Fruit fly (Drosophila melanogaster) whole organism, prepupa: ENCODE data around the gene lilli.

Experiments used
- Blimp-1 ChIP-seq: fragments of 200-800 bp; sonication (Bioruptor generic); optimal IDR thresholded peaks from 3 replicates; lab custom pipeline; 2017; ENCODE audit warnings: missing biosample characterization, missing genetic modification characterization, mild to moderate bottlenecking, moderate library complexity, missing genetic modification reagents
- CG10631 ChIP-seq: fragments of 200-800 bp; sonication (Bioruptor generic); optimal IDR thresholded peaks from 2 replicates; lab custom pipeline; 2016; ENCODE audit warnings: missing biosample characterization, missing genetic modification characterization
- CG10669 ChIP-seq: fragments of 200-800 bp; sonication (Bioruptor generic); optimal IDR thresholded peaks from 3 replicates; lab custom pipeline; 2018; ENCODE audit warnings: missing biosample characterization, mild to moderate bottlenecking, missing genetic modification characterization, moderate library complexity
- CG11294 ChIP-seq: fragments of 200-800 bp; sonication (Bioruptor generic); IDR thresholded peaks from 2 replicates; pipeline ENCODE4 v1.3.6; 2022; ENCODE audit warnings: missing biosample characterization, missing genetic modification characterization
- CG11762 ChIP-seq: fragments of 200-800 bp; sonication (Bioruptor generic); optimal IDR thresholded peaks from 3 replicates; lab custom pipeline; 2016; ENCODE audit warnings: missing biosample characterization, missing genetic modification characterization; ENCODE audit not compliant: insufficient read depth
- CG11902 ChIP-seq: fragments of 200-800 bp; sonication (Bioruptor generic); optimal IDR thresholded peaks from 3 replicates; lab custom pipeline; 2016; ENCODE audit warnings: missing biosample characterization, missing genetic modification characterization
- CG15336 ChIP-seq: fragments of 200-800 bp; sonication (Bioruptor generic); IDR thresholded peaks from 2 replicates; pipeline ENCODE4 v1.3.6; 2022; ENCODE audit warnings: missing biosample characterization, missing genetic modification characterization
- CG1621 ChIP-seq: fragments of 200-800 bp; sonication (Bioruptor generic); optimal IDR thresholded peaks from 3 replicates; lab custom pipeline; 2018; ENCODE audit warnings: missing biosample characterization, mild to moderate bottlenecking, missing genetic modification characterization
- CG16779 ChIP-seq: fragments of 200-800 bp; sonication (Bioruptor generic); optimal IDR thresholded peaks from 3 replicates; lab custom pipeline; 2017; ENCODE audit warnings: missing biosample characterization, mild to moderate bottlenecking, missing genetic modification characterization
- CG3032 ChIP-seq: fragments of 200-800 bp; optimal IDR thresholded peaks from 2 replicates; lab custom pipeline; 2019; ENCODE audit warnings: missing biosample characterization, mild to moderate bottlenecking, missing genetic modification characterization, moderate library complexity
- CG32006 ChIP-seq: fragments of 200-800 bp; sonication (Bioruptor generic); optimal IDR thresholded peaks from 3 replicates; lab custom pipeline; 2017; ENCODE audit warnings: missing biosample characterization, mild to moderate bottlenecking, missing genetic modification characterization
- CG6276 ChIP-seq: fragments of 200-800 bp; sonication (Bioruptor generic); optimal IDR thresholded peaks from 2 replicates; lab custom pipeline; 2017; ENCODE audit warnings: missing biosample characterization, mild to moderate bottlenecking, missing genetic modification characterization
- CG6792 ChIP-seq: fragments of 200-800 bp; sonication (Bioruptor generic); optimal IDR thresholded peaks from 3 replicates; lab custom pipeline; 2016; ENCODE audit warnings: missing biosample characterization, missing genetic modification characterization
- CG6808 ChIP-seq: fragments of 200-800 bp; sonication (Bioruptor generic); optimal IDR thresholded peaks from 3 replicates; lab custom pipeline; 2017; ENCODE audit warnings: missing biosample characterization, missing genetic modification characterization, mild to moderate bottlenecking, moderate library complexity, missing genetic modification reagents
- CG7368 ChIP-seq: fragments of 200-800 bp; sonication (Bioruptor generic); optimal IDR thresholded peaks from 3 replicates; lab custom pipeline; 2016; ENCODE audit warnings: missing biosample characterization, missing genetic modification characterization
- CG8119 ChIP-seq: fragments of 200-800 bp; sonication (Bioruptor generic); IDR thresholded peaks from 3 replicates; pipeline ENCODE4 v1.3.6; 2022; ENCODE audit warnings: missing biosample characterization, missing genetic modification characterization
- CG8319 ChIP-seq: fragments of 200-800 bp; sonication (Bioruptor generic); optimal IDR thresholded peaks from 3 replicates; lab custom pipeline; 2016; ENCODE audit warnings: missing biosample characterization, missing genetic modification characterization
- CG8632 ChIP-seq: fragments of 200-800 bp; sonication (Bioruptor generic); optimal IDR thresholded peaks from 3 replicates; lab custom pipeline; 2016; ENCODE audit warnings: missing biosample characterization, missing genetic modification characterization
- CG9139 ChIP-seq: fragments of 200-800 bp; sonication (Bioruptor generic); optimal IDR thresholded peaks from 3 replicates; lab custom pipeline; 2017; ENCODE audit warnings: missing biosample characterization, mild to moderate bottlenecking, missing genetic modification characterization
- Eip75B ChIP-seq: fragments of 200-800 bp; sonication (Bioruptor generic); optimal IDR thresholded peaks from 3 replicates; lab custom pipeline; 2016; ENCODE audit warnings: missing biosample characterization, missing genetic modification characterization
- Eip78C ChIP-seq: fragments of 200-800 bp; sonication (Bioruptor generic); peaks from one replicate; lab custom pipeline; 2016; ENCODE audit warnings: missing biosample characterization, missing genetic modification characterization
- Eip93F ChIP-seq: fragments of 200-800 bp; sonication (Bioruptor generic); optimal IDR thresholded peaks from 2 replicates; lab custom pipeline; 2016; ENCODE audit warnings: missing biosample characterization, mild to moderate bottlenecking, missing genetic modification characterization
- Ets21C ChIP-seq: fragments of 200-800 bp; sonication (Bioruptor generic); optimal IDR thresholded peaks from 3 replicates; lab custom pipeline; 2016; ENCODE audit warnings: missing biosample characterization, missing genetic modification characterization
- Ets96B ChIP-seq: fragments of 200-800 bp; optimal IDR thresholded peaks from 2 replicates; lab custom pipeline; 2019; ENCODE audit warnings: missing biosample characterization, mild to moderate bottlenecking, missing genetic modification characterization, moderate library complexity
- Gug ChIP-seq: fragments of 200-800 bp; sonication (Bioruptor generic); IDR thresholded peaks from 2 replicates; pipeline ENCODE4 v1.3.6; 2022; ENCODE audit warnings: missing biosample characterization, missing genetic modification characterization
- Hr38 ChIP-seq: sonication (Bioruptor generic); optimal IDR thresholded peaks from 2 replicates; lab custom pipeline; 2016; ENCODE audit warnings: missing biosample characterization, missing genetic modification characterization
- Hr39 ChIP-seq: fragments of 200-800 bp; sonication (Bioruptor generic); optimal IDR thresholded peaks from 2 replicates; lab custom pipeline; 2016; ENCODE audit warnings: missing biosample characterization, missing genetic modification characterization
- Lpt ChIP-seq: fragments of 200-800 bp; sonication (Bioruptor generic); optimal IDR thresholded peaks from 3 replicates; lab custom pipeline; 2016; ENCODE audit warnings: missing biosample characterization, missing genetic modification characterization
- Met ChIP-seq: fragments of 200-800 bp; sonication (Bioruptor generic); optimal IDR thresholded peaks from 3 replicates; lab custom pipeline; 2016; ENCODE audit warnings: missing biosample characterization, missing genetic modification characterization
- OdsH ChIP-seq: fragments of 200-800 bp; sonication (Bioruptor generic); optimal IDR thresholded peaks from 3 replicates; lab custom pipeline; 2016; ENCODE audit warnings: missing biosample characterization, missing genetic modification characterization
- Sox14 ChIP-seq: fragments of 200-800 bp; sonication (Bioruptor generic); optimal IDR thresholded peaks from 3 replicates; lab custom pipeline; 2016; ENCODE audit warnings: missing biosample characterization, missing genetic modification characterization
- Sox15 ChIP-seq: fragments of 200-800 bp; sonication (Bioruptor generic); optimal IDR thresholded peaks from 3 replicates; lab custom pipeline; 2016; ENCODE audit warnings: missing biosample characterization, missing genetic modification characterization
- achi ChIP-seq: fragments of 200-800 bp; sonication (Bioruptor generic); optimal IDR thresholded peaks from 3 replicates; lab custom pipeline; 2016; ENCODE audit warnings: missing biosample characterization, missing genetic modification characterization
- acj6 ChIP-seq: fragments of 200-800 bp; sonication (Bioruptor generic); optimal IDR thresholded peaks from 3 replicates; lab custom pipeline; 2016; ENCODE audit warnings: missing biosample characterization, missing genetic modification characterization
- dac ChIP-seq: fragments of 200-800 bp; sonication (Bioruptor generic); optimal IDR thresholded peaks from 2 replicates; lab custom pipeline; 2017; ENCODE audit warnings: missing biosample characterization, mild to moderate bottlenecking, missing genetic modification characterization
- dsx ChIP-seq: fragments of 200-800 bp; optimal IDR thresholded peaks from 3 replicates; lab custom pipeline; 2019; ENCODE audit warnings: missing biosample characterization, mild to moderate bottlenecking, missing genetic modification characterization, moderate library complexity; ENCODE audit not compliant: poor library complexity, severe bottlenecking
- eg ChIP-seq: fragments of 200-800 bp; sonication (Bioruptor generic); IDR thresholded peaks from 3 replicates; pipeline ENCODE4 v1.3.6; 2022; ENCODE audit warnings: missing biosample characterization, missing genetic modification characterization
- esn ChIP-seq: fragments of 200-800 bp; sonication (Bioruptor generic); optimal IDR thresholded peaks from 2 replicates; lab custom pipeline; 2016; ENCODE audit warnings: missing biosample characterization, mild to moderate bottlenecking, missing genetic modification characterization, moderate library complexity
- fd59A ChIP-seq: fragments of 200-800 bp; sonication (Bioruptor generic); optimal IDR thresholded peaks from 2 replicates; lab custom pipeline; 2017; ENCODE audit warnings: missing biosample characterization, mild to moderate bottlenecking, missing genetic modification characterization, missing genetic modification reagents
- lz ChIP-seq: fragments of 200-800 bp; sonication (Bioruptor generic); optimal IDR thresholded peaks from 3 replicates; lab custom pipeline; 2016; ENCODE audit warnings: missing biosample characterization, missing genetic modification characterization
- net ChIP-seq: fragments of 200-800 bp; sonication (Bioruptor generic); optimal IDR thresholded peaks from 3 replicates; lab custom pipeline; 2016; ENCODE audit warnings: missing biosample characterization, missing genetic modification characterization
- salr ChIP-seq, 2 experiments: fragments of 200-800 bp; sonication (Bioruptor generic); optimal IDR thresholded peaks; 3 replicates each; lab custom pipeline; 2016 to 2018; ENCODE audit warnings: missing biosample characterization in 2 of 2, missing genetic modification characterization in 2 of 2, mild to moderate bottlenecking in 1 of 2
- spab ChIP-seq: fragments of 200-800 bp; sonication (Bioruptor generic); optimal IDR thresholded peaks from 2 replicates; lab custom pipeline; 2017; ENCODE audit warnings: missing biosample characterization, mild to moderate bottlenecking, missing genetic modification characterization, missing genetic modification reagents
- ss ChIP-seq, 2 experiments: fragments of 200-800 bp; sonication (Bioruptor generic); optimal IDR thresholded peaks; 2 replicates in 1 of 2; 3 replicates in 1 of 2; lab custom pipeline; 2017 to 2018; ENCODE audit warnings: mild to moderate bottlenecking in 2 of 2, missing biosample characterization in 2 of 2, missing genetic modification characterization in 2 of 2, moderate library complexity in 1 of 2
- svp ChIP-seq: fragments of 200-800 bp; sonication (Bioruptor generic); peaks from one replicate; lab custom pipeline; 2016; ENCODE audit warnings: missing biosample characterization, missing genetic modification characterization
- topi ChIP-seq: fragments of 200-800 bp; sonication (Bioruptor generic); optimal IDR thresholded peaks from 3 replicates; lab custom pipeline; 2016; ENCODE audit warnings: missing biosample characterization, missing genetic modification characterization
- vri ChIP-seq: fragments of 200-800 bp; sonication (Bioruptor generic); optimal IDR thresholded peaks from 3 replicates; lab custom pipeline; 2016; ENCODE audit warnings: missing biosample characterization, mild to moderate bottlenecking, missing genetic modification characterization

lilli gene

DNA sequence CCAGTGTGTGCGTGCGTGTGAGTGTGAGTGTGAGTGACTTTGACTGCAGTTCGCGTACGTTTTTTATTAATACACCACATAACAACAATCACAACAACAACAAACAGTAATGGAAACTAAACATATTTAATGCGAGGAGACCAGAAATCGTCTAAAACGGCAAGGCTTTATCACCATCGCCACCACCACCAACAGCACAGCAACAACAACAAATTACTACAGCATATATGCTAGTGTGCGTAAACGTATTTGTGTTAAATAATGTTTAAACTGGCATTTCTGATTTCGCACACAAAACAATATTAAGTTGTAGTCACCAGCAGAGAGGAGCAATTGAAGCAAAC, 469 bp downstream of the lilli start:
- TF ChIP-seq dsx (GFP tag; lab: Kevin White, UChicago) (no peak), Ets21C (GFP tag; lab: Kevin White, UChicago) (no peak), svp (GFP tag; lab: Kevin White, UChicago) (peak; percentile 28)

DNA sequence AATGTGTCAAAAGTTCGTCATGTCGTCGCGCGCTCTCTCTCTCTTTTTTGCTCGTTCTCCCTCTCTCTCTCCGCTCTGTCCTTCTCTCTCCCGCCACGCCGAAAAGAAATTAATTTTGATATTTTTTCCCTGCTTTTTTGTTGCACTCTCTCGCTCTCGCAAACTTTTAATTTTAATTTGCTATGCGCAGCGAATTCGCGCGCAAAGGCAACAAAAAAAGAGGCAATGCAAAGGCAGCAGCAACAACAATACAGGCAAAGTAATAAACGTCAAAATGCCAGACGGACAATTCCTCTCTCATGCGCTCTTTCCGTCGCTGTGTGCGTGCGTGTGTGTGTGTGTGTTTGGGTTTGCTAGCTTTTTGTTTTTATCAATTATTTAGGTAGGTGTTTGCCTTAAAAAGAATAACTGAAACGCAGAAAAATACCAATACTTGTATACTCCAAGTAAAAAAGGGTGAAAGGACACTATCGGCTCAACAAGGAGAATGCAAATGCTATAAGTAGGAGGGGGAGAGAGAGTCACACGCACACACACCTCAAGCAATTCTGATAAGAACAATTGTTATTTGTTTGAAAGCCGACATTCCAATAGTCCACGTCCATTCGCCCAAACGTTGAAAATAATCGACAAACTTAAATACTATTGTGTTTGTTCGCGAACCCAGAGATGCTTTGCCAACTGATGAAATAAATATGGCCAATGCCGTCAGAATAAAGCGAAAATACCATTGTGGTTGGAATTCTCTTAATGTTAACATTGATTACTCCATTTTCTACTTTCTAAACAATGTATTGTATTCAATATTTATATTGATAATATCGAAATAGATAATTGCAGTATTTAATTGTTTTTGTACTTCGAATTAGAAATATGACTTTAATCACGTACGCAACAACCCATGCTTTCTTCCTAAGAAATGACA, 1.1 kb downstream of the lilli start:
- TF ChIP-seq CG10669 = peak; percentile 14
- no peak for TF ChIP-seq CG6792 (GFP tag; lab: Kevin White, UChicago)
- TF ChIP-seq eg = peak; percentile 58; the same call in 2 of the 3 replicates
- TF ChIP-seq achi (GFP tag; lab: Kevin White, UChicago) = peak; percentile 59
- peak; percentile 25 for TF ChIP-seq spab (GFP tag; lab: Kevin White, UChicago)
- no peak for TF ChIP-seq Hr38 (GFP tag; lab: Kevin White, UChicago)
- TF ChIP-seq acj6 (GFP tag; lab: Kevin White, UChicago) = no peak
- no peak for TF ChIP-seq Lpt
- TF ChIP-seq Met (GFP tag; lab: Kevin White, UChicago) = no peak
- no peak for TF ChIP-seq Sox15 (GFP tag; lab: Kevin White, UChicago)
- no peak; the same call in 1 of the 3 replicates for TF ChIP-seq CG8119 (GFP tag; lab: Robert Waterston, UW)
- no peak for TF ChIP-seq topi (GFP tag; lab: Kevin White, UChicago)
- TF ChIP-seq CG11902 (GFP tag; lab: Kevin White, UChicago) = no peak
- TF ChIP-seq fd59A (GFP tag; lab: Kevin White, UChicago) = no peak
- no peak for TF ChIP-seq Gug (GFP tag; lab: Robert Waterston, UW)
- TF ChIP-seq Ets96B (tag; lab: Kevin White, UChicago) = peak; percentile 19
- TF ChIP-seq ss (GFP tag; optimal IDR thresholded peaks at IDR 0.05; lab: Kevin White, UChicago) = peak; percentile 67 to 78
- TF ChIP-seq CG11762 (GFP tag; lab: Kevin White, UChicago) = no peak
- no peak for TF ChIP-seq lz (GFP tag; lab: Kevin White, UChicago)
- no peak for TF ChIP-seq CG32006 (GFP tag; lab: Kevin White, UChicago)
- TF ChIP-seq CG11294 (GFP tag; lab: Robert Waterston, UW) = no peak
- peak; percentile 20 for TF ChIP-seq dac (GFP tag; lab: Kevin White, UChicago)
- peak; percentile 52; the same call in 1 of the 2 replicates for TF ChIP-seq CG15336
- TF ChIP-seq Blimp-1 (GFP tag; lab: Kevin White, UChicago) = no peak
- TF ChIP-seq CG9139 (GFP tag; lab: Kevin White, UChicago) = peak; percentile 30
- TF ChIP-seq CG7368 = no peak
- no peak for TF ChIP-seq CG16779
- peak; percentile 27 for TF ChIP-seq CG3032 (tag; lab: Kevin White, UChicago)
- TF ChIP-seq Sox14 (GFP tag; lab: Kevin White, UChicago) = no peak
- no peak for TF ChIP-seq Hr39 (GFP tag; lab: Kevin White, UChicago)
- TF ChIP-seq CG6276 (GFP tag; lab: Kevin White, UChicago) = peak; percentile 44
- peak; percentile 24 for TF ChIP-seq CG1621
- peak; percentile 23 for TF ChIP-seq vri (GFP tag; lab: Kevin White, UChicago)
- TF ChIP-seq dsx (GFP tag; lab: Kevin White, UChicago) = peak; percentile 62
- TF ChIP-seq Ets21C (GFP tag; lab: Kevin White, UChicago) = no peak
- no peak for TF ChIP-seq CG8632 (GFP tag; lab: Kevin White, UChicago)
- TF ChIP-seq CG10631 (GFP tag; lab: Kevin White, UChicago) = no peak
- TF ChIP-seq Eip75B (GFP tag; lab: Kevin White, UChicago) = no peak
- no peak for TF ChIP-seq esn (GFP tag; lab: Kevin White, UChicago)
- TF ChIP-seq svp (GFP tag; lab: Kevin White, UChicago) = no peak
- peak; percentile 83 for TF ChIP-seq Eip78C (GFP tag; lab: Kevin White, UChicago)
- peak; percentile 65 for TF ChIP-seq CG6808 (GFP tag; lab: Kevin White, UChicago)
- TF ChIP-seq salr (GFP tag; optimal IDR thresholded peaks at IDR 0.05; lab: Kevin White, UChicago) = no peak
- peak; percentile 13 for TF ChIP-seq Eip93F (GFP tag; lab: Kevin White, UChicago)
- TF ChIP-seq CG8319 (GFP tag; lab: Kevin White, UChicago) = no peak
- no peak for TF ChIP-seq OdsH
- TF ChIP-seq net = peak; percentile 17
